Worm (Caenorhabditis elegans): ENCODE results near the gene F42G4.2.

- TF ChIP-seq scrt-1 (GFP tag; IDR thresholded peaks at IDR 0.05): no peak
- TF ChIP-seq hmbx-1 (tag; optimal IDR thresholded peaks at IDR 0.05): no peak
- no peak for TF ChIP-seq ama-1 (optimal IDR thresholded peaks at IDR 0.05)
- no peak for TF ChIP-seq tra-4 (tag; optimal IDR thresholded peaks at IDR 0.05)
- TF ChIP-seq hmg-4 (GFP tag; optimal IDR thresholded peaks at IDR 0.05): no peak
These were observed 44.5 kb upstream of the F42G4.2 start for ce11 chrII:13003244-13003643.

Data from whole organism, early embryonic.